Worm (Caenorhabditis elegans) whole organism, dauer: ENCODE measurements around the gene dhrr-1.

Experiments
- unc-62 ChIP-seq: sonication (generic microtip); optimal IDR thresholded peaks from 2 replicates; lab custom pipeline; 2017; ENCODE audit warnings: missing biosample characterization, missing genetic modification reagents, missing genetic modification characterization

The dhrr-1 gene

DNA sequence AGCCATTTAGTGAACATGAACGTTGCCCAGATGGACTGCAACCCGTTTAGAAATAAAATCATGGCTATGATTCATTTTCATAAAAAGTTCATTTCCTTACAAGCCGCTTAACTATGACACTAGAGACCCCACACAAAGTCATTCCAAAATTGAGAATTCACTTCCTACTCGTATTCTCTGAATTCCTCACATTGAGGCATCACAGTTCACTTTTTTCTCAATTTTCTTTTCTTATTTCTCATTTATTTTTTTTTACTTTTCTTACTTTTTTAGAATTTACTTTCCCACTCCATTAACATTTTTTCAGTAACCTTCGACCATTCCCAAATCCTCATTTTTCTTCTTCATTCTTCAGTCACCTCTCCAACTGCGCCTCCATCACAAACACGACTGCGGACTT is at the start of gene dhrr-1:
Gene dhrr-1 (plus strand): TSS at position 301 of the 400 bp plus-strand sequence.
- TF ChIP-seq unc-62 (GFP tag; lab: Kevin White, UChicago), result no peak

DNA sequence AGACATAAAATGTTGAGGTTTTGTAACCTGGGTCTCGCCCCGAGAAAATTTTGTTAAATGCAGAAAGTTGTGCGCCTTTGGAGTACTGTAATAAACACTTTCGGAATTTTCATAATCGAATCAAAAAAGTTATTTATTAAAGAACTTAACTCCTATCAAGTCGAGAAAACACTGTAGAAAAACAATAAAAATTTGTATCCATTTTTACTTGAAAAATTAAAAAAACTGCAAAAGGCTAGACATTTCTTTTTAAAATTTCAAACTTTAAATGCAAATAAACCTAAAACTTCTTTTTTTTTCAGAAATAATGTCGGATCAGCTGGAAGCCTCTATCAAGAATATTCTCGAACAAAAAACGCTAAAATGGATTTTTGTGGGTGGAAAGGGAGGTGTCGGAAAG is 49.7 kb upstream of the dhrr-1 start, which contains the start of gene asna-1:
Gene asna-1 (plus strand): TSS at position 301 of the 400 bp plus-strand sequence.
- TF ChIP-seq unc-62 (GFP tag; lab: Kevin White, UChicago), result no peak

DNA sequence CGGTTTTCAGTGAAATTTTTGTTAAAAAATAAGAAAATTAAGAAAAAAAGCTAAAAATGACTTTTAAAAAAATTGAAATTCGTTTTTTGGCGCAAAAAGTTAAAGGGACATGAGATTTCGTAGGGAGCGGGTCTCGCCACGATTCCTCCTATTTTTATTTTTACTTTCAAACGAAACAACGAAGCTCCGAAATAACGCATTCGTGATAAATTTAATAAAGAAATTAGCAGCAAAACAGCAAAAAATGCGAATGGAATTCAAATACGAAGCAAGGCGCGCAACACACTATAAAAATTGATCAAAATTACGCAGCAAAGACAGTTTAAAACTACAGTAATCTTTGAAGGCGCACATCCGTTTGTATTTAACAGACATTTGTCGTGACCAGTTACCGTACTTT is 44.7 kb upstream of the dhrr-1 start:
- no peak for TF ChIP-seq unc-62 (GFP tag; lab: Kevin White, UChicago)

DNA sequence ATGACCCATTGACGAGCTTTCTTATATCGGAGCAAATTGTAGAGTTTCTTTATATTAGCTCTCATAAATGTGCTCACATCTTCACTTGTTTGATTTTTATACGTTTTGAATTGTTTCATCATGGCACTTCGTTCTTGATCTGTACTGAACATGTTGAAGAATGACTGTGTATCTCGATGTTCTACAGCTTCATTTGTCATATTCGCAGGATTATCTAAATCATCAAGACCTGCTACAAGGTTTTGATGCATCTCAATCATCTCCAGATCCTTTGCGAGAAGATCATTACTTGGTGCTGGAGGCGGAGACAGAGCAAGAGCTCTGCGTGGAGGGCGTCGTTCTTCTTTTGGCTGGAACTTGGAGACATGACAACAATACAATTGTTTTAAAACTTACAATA is 41.2 kb upstream of the dhrr-1 start:
- TF ChIP-seq unc-62 (GFP tag; lab: Kevin White, UChicago), result no peak

DNA sequence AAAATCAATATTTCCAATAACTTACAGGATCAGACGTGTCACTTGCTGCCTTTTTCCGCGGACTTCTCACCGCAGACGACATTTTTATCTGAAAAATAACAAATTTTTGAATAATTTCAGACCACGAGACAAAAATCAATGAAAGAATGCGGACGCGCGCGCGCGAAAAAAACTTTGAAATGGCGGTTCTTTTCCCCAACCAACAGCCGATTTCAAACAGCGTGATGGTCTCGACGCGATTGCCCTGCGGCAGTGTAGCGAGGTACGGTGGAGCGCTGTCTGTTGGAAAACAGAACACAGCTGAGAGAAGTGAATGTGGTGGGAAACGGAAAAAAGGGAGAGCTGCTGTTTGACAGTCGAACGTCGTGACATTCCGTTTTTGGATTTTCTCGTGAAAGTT is 40.4 kb upstream of the dhrr-1 start, which contains the start of gene lin-9:
Gene lin-9 (minus strand): TSS at position 88 of the 400 bp plus-strand sequence.
- no peak for TF ChIP-seq unc-62 (GFP tag; lab: Kevin White, UChicago)

DNA sequence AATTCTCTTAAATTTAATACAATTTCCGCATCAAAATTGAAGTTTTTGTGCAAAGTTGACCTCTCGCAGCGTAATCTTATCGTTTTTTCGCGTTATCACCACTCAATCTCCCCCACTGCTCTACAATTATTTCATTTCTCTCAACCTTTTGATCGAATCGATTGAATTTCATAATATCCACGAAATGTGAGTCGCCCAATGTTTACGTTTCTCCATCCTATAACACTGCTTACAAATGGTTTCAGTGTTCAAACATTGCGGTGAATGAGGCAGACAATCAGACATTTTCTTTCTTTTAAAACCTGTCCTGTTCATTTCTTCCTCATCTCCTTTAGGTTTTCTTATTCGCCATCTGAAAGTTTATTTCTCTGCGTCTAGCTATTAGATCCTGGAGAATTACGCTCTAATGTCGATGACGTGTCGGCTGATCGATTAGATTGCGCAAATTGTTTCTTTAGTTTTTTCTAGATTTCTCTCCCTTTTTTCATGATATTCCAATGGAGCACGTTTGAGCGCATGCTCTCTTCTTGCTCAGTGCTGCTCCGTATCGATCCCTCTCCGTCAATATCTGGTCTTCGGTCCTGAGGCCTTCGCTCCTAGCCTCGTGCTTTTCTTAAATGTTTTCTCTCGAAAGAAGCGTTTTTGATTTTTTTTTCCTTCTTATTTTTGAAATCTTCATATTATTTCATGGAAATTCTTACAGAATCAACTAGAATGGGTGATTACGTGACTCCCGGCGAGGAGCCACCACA is 39.4 kb upstream of the dhrr-1 start, which contains the start of gene unc-32:
Gene unc-32 (plus strand): TSS at position 702 of the 752 bp plus-strand sequence.
- TF ChIP-seq unc-62 (GFP tag; lab: Kevin White, UChicago), result no peak

DNA sequence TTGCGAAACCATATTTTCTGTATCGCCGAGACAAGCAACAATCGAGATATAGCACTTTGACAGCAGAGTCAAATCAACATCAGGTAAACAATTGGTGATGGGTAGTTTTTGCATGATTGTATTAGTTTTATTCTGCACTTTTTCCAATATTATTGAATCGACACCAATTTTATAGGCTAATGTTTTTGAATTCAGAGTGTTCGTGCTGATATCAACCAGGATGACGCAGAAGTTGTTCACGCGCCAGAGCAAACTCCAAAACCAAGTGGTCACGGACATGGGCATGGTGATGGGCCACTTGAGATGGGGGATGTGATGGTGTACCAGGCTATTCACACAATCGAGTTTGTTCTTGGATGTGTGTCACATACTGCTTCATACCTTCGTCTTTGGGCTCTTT is 34.3 kb upstream of the dhrr-1 start:
- no peak for TF ChIP-seq unc-62 (GFP tag; lab: Kevin White, UChicago)

DNA sequence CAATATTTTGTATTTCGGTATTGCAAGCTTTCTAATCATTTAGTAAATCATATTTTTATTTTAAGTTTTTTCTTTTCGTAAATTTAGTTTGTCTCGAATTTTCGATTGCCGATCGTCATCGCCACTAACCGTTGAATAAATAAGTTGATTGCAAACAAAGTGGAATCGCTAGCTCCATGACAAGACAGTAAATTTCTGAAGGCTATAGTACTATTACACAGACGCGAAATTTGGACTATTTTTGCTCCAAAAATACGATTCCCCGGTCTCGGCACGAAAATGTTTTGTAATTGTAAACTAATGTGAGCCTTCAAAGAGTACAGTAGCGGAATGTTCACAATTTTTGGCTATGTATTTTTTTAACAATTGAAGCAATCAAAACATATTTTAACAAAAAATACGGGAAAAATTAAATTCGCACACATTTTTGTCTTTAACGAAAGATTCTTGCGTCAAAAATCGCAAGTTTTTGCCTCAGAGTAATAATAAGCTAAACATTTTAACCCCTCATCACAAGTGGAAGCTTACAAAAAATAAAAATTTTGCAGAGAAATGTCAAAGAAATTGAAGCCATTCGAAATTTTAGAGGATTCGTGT is 32.8 kb upstream of the dhrr-1 start, which contains the start of gene tpk-1:
Gene tpk-1 (plus strand): TSS at position 547 of the 597 bp plus-strand sequence.
- no peak for TF ChIP-seq unc-62 (GFP tag; lab: Kevin White, UChicago)

DNA sequence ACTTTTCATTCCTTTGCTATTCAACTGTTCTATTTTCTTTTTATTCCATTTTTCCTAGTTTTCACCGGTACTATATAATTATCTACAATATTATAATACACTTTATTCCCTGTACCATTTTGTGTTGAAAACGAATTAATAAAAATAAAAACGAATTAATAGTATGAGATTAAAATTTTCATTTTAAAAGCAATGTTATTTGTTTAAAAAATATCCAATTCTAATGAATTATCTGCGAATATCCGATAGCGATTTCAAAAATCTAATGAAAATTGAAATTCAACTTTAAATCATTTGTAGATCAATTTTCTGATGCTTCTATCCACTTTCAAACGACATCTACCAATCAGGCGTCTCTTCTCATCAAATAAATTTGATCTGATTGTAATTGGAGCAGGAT is 31.0 kb upstream of the dhrr-1 start, which contains the start of gene trxr-2:
Gene trxr-2 (plus strand): TSS at position 301 of the 400 bp plus-strand sequence.
- TF ChIP-seq unc-62 (GFP tag; lab: Kevin White, UChicago), result no peak

DNA sequence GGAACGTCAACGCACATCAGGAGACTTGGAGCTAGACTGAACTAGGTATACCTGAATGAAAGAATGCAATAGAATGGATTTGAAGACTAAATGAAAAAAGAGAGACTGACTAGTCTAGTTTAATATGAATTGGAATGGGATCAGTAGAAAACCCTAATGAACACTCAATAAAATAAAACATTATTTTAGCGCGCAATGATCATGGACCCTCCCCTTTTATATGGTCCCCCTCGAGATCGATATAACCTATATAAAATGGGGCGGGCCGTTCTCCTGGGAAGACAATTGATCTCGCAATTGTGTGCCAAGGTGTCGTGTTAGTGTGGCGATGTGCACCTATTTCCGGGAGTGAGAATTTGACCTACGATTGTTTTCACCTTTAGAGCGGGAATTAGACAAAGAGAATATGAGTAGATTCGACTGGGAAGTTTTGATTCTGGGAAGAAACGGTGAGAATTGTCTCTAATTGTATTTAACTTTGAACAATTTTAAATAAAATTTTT is 26.5 kb upstream of the dhrr-1 start, which contains the start of gene cdc-25.3:
Gene cdc-25.3 (minus strand): TSS at position 51 of the 503 bp plus-strand sequence.
- no peak for TF ChIP-seq unc-62 (GFP tag; lab: Kevin White, UChicago)

DNA sequence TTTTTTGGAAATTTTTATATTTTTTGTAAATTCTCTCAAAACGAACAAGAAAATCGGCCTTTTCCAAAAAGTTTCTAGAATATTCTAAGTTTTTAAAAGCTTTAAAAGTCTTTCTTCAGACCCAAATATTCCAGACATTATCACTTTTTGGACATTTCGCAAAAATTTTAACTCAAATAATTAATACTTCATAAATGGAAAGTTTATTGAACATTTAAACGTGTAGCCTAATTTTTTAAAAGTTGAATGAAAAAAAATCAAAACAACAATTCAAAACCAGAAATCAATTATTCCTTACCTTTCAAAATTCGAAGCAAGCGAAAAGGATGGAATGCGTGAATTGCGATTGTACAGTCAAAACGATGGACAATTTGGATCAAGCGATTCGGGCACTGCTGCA is 24.7 kb upstream of the dhrr-1 start, which contains the start of gene ZK637.15:
Gene ZK637.15 (plus strand): TSS at position 301 of the 400 bp plus-strand sequence.
- no peak for TF ChIP-seq unc-62 (GFP tag; lab: Kevin White, UChicago)

DNA sequence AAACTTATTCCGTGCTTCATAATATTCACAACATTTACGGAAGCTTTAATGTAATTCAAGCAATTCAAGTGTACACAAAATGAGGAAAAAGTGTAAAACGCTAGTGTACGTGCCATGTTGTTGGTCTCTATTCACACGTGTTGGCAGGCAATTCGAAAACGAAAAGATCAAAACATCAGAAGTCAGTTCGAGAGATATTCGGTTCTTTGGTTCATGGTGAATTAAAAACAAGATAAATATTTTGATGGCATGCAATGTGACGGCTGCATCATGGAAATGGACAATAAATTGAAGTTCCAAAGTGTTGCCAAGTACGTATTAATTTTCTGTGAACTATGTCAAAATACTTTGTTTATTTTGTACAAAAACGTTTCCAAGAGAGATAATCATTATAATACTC is 22.4 kb upstream of the dhrr-1 start:
- no peak for TF ChIP-seq unc-62 (GFP tag; lab: Kevin White, UChicago)

DNA sequence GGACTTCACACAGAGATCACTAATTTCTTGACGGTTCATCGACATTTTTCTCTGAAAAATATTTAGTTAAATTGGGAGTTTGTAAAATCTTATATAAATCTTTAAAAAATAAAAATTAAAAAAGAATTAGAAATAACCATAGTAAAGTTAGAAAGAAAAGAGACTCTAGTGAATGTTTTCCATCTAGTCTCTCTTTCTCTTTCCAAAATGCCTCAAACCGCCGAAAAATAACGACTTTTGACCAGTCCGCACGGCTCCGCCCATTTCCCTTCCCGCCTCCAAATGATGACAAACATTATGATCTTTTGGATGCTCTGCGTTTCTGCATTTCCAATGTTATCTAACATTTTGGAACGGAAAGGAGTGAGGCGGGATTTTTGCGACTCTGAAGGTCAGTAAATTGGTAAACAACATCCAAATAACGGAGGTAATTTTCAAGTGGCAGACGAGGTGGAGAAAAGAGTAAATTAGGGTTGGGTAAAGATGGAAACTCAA is 21.2 kb upstream of the dhrr-1 start, which contains the start of gene glb-1:
Gene glb-1 (minus strand): TSS at position 51 of the 495 bp plus-strand sequence.
- TF ChIP-seq unc-62 (GFP tag; lab: Kevin White, UChicago), result no peak

DNA sequence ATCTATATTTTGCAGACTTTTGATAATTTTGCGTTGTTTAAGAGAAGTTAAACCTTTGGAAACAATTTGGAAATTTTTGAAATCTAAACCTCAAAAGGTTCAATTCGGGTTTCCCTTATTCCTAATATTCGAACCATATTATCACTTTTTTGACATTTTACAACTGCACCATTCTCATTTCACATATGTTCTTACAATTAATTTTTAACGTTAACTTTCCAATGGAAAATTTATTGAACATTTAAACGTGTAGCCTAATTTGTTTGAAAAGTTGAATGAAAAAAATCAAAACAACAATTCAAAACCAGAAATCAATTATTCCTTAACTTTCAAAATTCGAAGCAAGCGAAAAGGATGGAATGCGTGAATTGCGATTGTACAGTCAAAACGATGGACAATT is 20.5 kb upstream of the dhrr-1 start, which contains the start of gene ZK637.12:
Gene ZK637.12 (plus strand): TSS at position 301 of the 400 bp plus-strand sequence.
- TF ChIP-seq unc-62 (GFP tag; lab: Kevin White, UChicago), result no peak

DNA sequence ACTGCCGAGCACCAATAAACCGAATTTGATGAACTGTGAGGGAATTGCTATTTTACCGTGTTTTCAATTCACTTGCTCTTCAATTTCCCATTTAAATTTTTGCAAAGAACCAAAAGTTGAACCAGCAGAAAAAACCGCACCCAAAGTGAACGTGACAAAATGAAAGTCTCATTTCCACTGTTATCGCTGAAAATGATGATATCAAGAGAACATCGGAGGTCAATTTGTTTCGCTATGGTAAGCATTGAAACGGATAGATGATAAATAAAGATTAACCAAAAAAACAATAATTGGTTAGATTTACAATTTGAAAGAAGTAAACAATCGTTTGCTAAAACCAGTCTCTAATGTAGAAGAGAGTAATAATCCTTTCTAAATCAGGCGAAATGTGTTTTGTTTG is 18.9 kb upstream of the dhrr-1 start:
- no peak for TF ChIP-seq unc-62 (GFP tag; lab: Kevin White, UChicago)

DNA sequence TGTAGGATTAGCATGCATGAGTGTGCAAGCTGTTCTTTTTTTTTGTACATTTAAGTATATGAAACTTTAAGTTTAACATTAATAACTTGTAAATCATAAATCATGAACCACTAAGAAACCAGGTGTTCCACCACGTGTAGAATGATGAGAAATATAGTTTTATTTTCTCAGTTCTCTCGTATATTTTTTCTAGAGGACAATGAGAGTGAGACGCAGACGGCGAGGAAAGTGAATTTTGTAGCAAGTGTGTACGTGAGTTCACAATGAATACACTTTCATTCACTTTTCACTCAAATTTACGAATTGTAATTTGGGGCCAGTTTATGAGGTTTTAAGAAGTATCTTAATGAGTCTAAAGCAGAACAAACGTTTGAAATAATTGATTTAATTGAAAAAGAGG is 17.9 kb upstream of the dhrr-1 start:
- TF ChIP-seq unc-62 (GFP tag; lab: Kevin White, UChicago), result no peak
